Worm (Caenorhabditis elegans) whole organism, early embryonic: ENCODE results near the gene nhr-134.

Source experiments
- B0310.2 ChIP-seq: sonication (generic microtip); optimal IDR thresholded peaks from 2 replicates; lab custom pipeline; 2016; ENCODE audit warnings: mild to moderate bottlenecking, missing genetic modification characterization, missing compliant biosample characterization
- ama-1 ChIP-seq: fragments of 150-350 bp; optimal IDR thresholded peaks from 2 replicates; lab custom pipeline; 2014
- flt-1 ChIP-seq: fragments of 200-800 bp; sonication (Bioruptor generic); IDR thresholded peaks from 2 replicates; pipeline ENCODE4 v1.3.6; 2022; ENCODE audit warnings: missing genetic modification characterization, missing compliant biosample characterization

DNA sequence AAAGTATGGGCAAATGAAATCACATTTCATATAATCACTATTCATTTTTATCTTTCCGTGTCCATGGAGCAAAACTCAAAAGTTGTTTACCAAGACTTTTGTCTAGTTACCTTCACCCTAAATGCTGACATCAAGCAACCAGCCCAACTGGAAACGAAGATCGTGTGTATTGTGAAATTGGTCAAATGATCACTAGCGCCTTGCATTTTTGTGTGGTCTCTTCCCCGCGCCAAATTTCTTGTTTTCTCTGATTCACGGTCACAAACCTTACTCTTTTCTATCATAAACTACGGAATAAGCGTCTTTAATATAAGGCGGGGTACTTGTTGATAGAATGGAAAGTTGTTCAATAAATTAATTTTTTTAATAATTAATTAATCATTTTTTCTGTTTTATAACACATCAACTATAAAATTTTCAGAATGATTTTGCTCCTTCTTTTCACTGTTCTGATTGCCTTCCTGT, 19.1 kb downstream of the nhr-134 start, which contains the start of gene cyp-33C7:
- TF ChIP-seq flt-1 (no peak), ama-1 (lab: Kevin White, UChicago) (no peak), B0310.2 (tag; lab: Kevin White, UChicago) (no peak)
